Worm (Caenorhabditis elegans) whole organism, midembryonic: ENCODE results near the gene unc-30.

Experiments
- T22C8.4 ChIP-seq: fragments of 200-800 bp; sonication (Bioruptor generic); IDR thresholded peaks from 2 replicates; pipeline ENCODE4 v1.3.6; 2022; ENCODE audit warnings: missing genetic modification characterization, missing compliant biosample characterization
- cog-1 ChIP-seq: sonication (generic microtip); optimal IDR thresholded peaks from 2 replicates; lab custom pipeline; 2016; ENCODE audit warnings: missing genetic modification characterization, missing compliant biosample characterization
- flt-1 ChIP-seq: fragments of 200-800 bp; sonication (Bioruptor generic); IDR thresholded peaks from 2 replicates; pipeline ENCODE4 v1.3.6; 2022; ENCODE audit warnings: missing genetic modification characterization, missing compliant biosample characterization
- klf-2 ChIP-seq: fragments of 200-800 bp; sonication (Bioruptor generic); conservative IDR thresholded peaks from 2 replicates; pipeline ENCODE4 v1.3.6; 2022; ENCODE audit warnings: missing genetic modification reagents, missing genetic modification characterization, missing compliant biosample characterization
- med-1 ChIP-seq: sonication (generic microtip); optimal IDR thresholded peaks from 2 replicates; lab custom pipeline; 2017; ENCODE audit warnings: missing genetic modification characterization, mild to moderate bottlenecking, missing compliant biosample characterization, antibody characterized with exemption, missing genetic modification reagents; ENCODE audit not compliant: insufficient read depth
- ref-1 ChIP-seq: fragments of 200-800 bp; sonication (Bioruptor generic); conservative IDR thresholded peaks from 2 replicates; pipeline ENCODE4 v1.3.6; 2022; ENCODE audit warnings: missing genetic modification reagents, missing genetic modification characterization, missing compliant biosample characterization
- tab-1 ChIP-seq: fragments of 200-800 bp; sonication (Bioruptor generic); IDR thresholded peaks from 2 replicates; pipeline ENCODE4 v1.3.6; 2022; ENCODE audit warnings: missing genetic modification characterization, missing compliant biosample characterization
- ztf-23 ChIP-seq: fragments of 200-800 bp; sonication (Bioruptor generic); IDR thresholded peaks from 2 replicates; pipeline ENCODE4 v1.3.6; 2022; ENCODE audit warnings: missing genetic modification reagents, missing genetic modification characterization, missing compliant biosample characterization
- ztf-29 ChIP-seq: fragments of 200-800 bp; sonication (Bioruptor generic); IDR thresholded peaks from 2 replicates; pipeline ENCODE4 v1.3.6; 2022; ENCODE audit warnings: missing genetic modification reagents, missing genetic modification characterization, missing compliant biosample characterization

DNA sequence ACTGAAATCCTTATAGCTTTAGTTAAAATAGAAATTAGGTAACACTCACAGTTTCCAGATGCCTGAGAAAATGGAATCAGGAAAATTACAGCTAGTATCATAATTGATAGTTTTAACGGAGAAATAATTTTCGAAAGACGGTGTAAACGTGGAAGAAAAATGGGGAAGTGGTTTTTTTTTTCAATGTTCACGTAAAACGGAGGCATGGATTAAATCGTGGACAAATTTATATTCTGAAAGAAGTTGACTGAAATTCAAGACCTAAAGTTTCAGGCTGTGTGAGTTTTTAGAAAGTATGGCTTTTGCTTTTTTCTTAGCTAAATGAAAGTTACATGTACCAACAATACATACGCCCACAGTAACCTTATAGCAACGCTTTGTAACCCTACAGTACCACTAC lies 23.5 kb downstream of the unc-30 start, which contains the start of gene spe-43:
- TF ChIP-seq ref-1 (GFP tag; lab: Robert Waterston, UW) (no peak), tab-1 (GFP tag; lab: Robert Waterston, UW) (no peak), med-1 (no peak), klf-2 (GFP tag; lab: Robert Waterston, UW) (no peak), cog-1 (no peak), ztf-29 (GFP tag; lab: Robert Waterston, UW) (no peak), flt-1 (GFP tag; lab: Robert Waterston, UW) (no peak), ztf-23 (GFP tag; lab: Robert Waterston, UW) (no peak), T22C8.4 (no peak)
